Worm (Caenorhabditis elegans) whole organism, mixed stage, embryonic: Measurements from ENCODE around the gene B0348.10.

Experiments
- M03D4.4 ChIP-seq: sonication (generic microtip); optimal IDR thresholded peaks from 2 replicates; lab custom pipeline; 2017; ENCODE audit warnings: mild to moderate bottlenecking, missing genetic modification characterization, missing compliant biosample characterization
- blmp-1 ChIP-seq: fragments of 150-350 bp; optimal IDR thresholded peaks from 2 replicates; lab custom pipeline; 2014; ENCODE audit warnings: missing biosample characterization, missing genetic modification characterization
- ces-1 ChIP-seq: fragments of 150-350 bp; optimal IDR thresholded peaks from 2 replicates; lab custom pipeline; 2014; ENCODE audit warnings: missing biosample characterization, missing genetic modification reagents, missing genetic modification characterization
- drap-1 ChIP-seq: fragments of 200-800 bp; sonication (Bioruptor generic); optimal IDR thresholded peaks from 3 replicates; lab custom pipeline; 2018; ENCODE audit warnings: mild to moderate bottlenecking, missing genetic modification characterization, missing compliant biosample characterization
- hlh-1 ChIP-seq: fragments of 150-350 bp; optimal IDR thresholded peaks from 2 replicates; lab custom pipeline; 2014; ENCODE audit warnings: missing biosample characterization, missing genetic modification reagents, missing genetic modification characterization
- lin-13 ChIP-seq: fragments of 150-350 bp; optimal IDR thresholded peaks from 2 replicates; lab custom pipeline; 2014; ENCODE audit warnings: missing biosample characterization, missing genetic modification characterization
- lsy-2 ChIP-seq: fragments of 150-350 bp; optimal IDR thresholded peaks from 2 replicates; lab custom pipeline; 2014; ENCODE audit warnings: missing biosample characterization, missing genetic modification characterization
- mab-5 ChIP-seq: fragments of 150-350 bp; optimal IDR thresholded peaks from 2 replicates; lab custom pipeline; 2014; ENCODE audit warnings: missing biosample characterization, missing genetic modification characterization
- mep-1 ChIP-seq: fragments of 150-350 bp; optimal IDR thresholded peaks from 2 replicates; lab custom pipeline; 2017; ENCODE audit warnings: missing biosample characterization, missing genetic modification reagents, missing genetic modification characterization, inconsistent platforms
- mls-2 ChIP-seq: sonication (generic microtip); optimal IDR thresholded peaks from 2 replicates; lab custom pipeline; 2016; ENCODE audit warnings: mild to moderate bottlenecking, missing genetic modification characterization, moderate library complexity, missing compliant biosample characterization
- nhr-28 ChIP-seq: fragments of 150-350 bp; optimal IDR thresholded peaks from 2 replicates; lab custom pipeline; 2014; ENCODE audit warnings: missing biosample characterization, missing genetic modification characterization
- snpc-4 ChIP-seq: fragments of 150-350 bp; optimal IDR thresholded peaks from 2 replicates; lab custom pipeline; 2014; ENCODE audit warnings: missing biosample characterization, missing genetic modification characterization
- tbx-8 ChIP-seq: fragments of 200-800 bp; sonication (Bioruptor generic); optimal IDR thresholded peaks from 2 replicates; lab custom pipeline; 2018; ENCODE audit warnings: mild to moderate bottlenecking, missing genetic modification characterization, moderate library complexity, missing compliant biosample characterization
- unc-62 ChIP-seq: fragments of 150-350 bp; optimal IDR thresholded peaks from 2 replicates; lab custom pipeline; 2014; ENCODE audit warnings: missing biosample characterization, missing genetic modification reagents, missing genetic modification characterization
- zip-8 ChIP-seq: fragments of 150-350 bp; optimal IDR thresholded peaks from 2 replicates; lab custom pipeline; 2014; ENCODE audit warnings: missing biosample characterization, missing genetic modification characterization

B0348.10 gene

ce11 chrV:7778-8445 is 627 bp downstream of the B0348.10 start, which contains the start of gene ife-3:
Gene ife-3, minus strand, starts transcription at chrV:7828.
- peak; percentile 5 for TF ChIP-seq ces-1 (GFP tag; lab: Kevin White, UChicago)
- no peak for TF ChIP-seq blmp-1 (tag; lab: Kevin White, UChicago)
- TF ChIP-seq mep-1 (tag; lab: Kevin White, UChicago) = peak; percentile 39
- peak; percentile 95 for TF ChIP-seq lsy-2 (tag; lab: Kevin White, UChicago)
- TF ChIP-seq drap-1 (GFP tag; lab: Kevin White, UChicago) = no peak
- TF ChIP-seq hlh-1 (tag; lab: Kevin White, UChicago) = peak; percentile 19

ce11 chrV:6271-6670 is 2.3 kb downstream of the B0348.10 start:
- no peak for TF ChIP-seq zip-8 (tag; lab: Kevin White, UChicago)
- no peak for TF ChIP-seq unc-62
- no peak for TF ChIP-seq mab-5 (tag; lab: Kevin White, UChicago)
- no peak for TF ChIP-seq snpc-4 (tag; lab: Kevin White, UChicago)
- TF ChIP-seq nhr-28 (tag; lab: Kevin White, UChicago) = no peak
- TF ChIP-seq hlh-1 (tag; lab: Kevin White, UChicago) = no peak
- no peak for TF ChIP-seq ces-1 (GFP tag; lab: Kevin White, UChicago)
- TF ChIP-seq mls-2 (tag; lab: Kevin White, UChicago) = no peak
- no peak for TF ChIP-seq tbx-8 (GFP tag; lab: Kevin White, UChicago)
- no peak for TF ChIP-seq M03D4.4 (tag; lab: Kevin White, UChicago)
- TF ChIP-seq lsy-2 (tag; lab: Kevin White, UChicago) = no peak
- TF ChIP-seq, all 35 proteins: peak for 0

- no peak for TF ChIP-seq zip-8 (tag; lab: Kevin White, UChicago)
- no peak for TF ChIP-seq lin-13 (tag; lab: Kevin White, UChicago)
Observed at ce11 chrV:1335-1734, 7.2 kb downstream of the B0348.10 start, which contains the start of gene idpp-2. Gene idpp-2, plus strand, starts transcription at chrV:1635.
